Fruit fly (Drosophila melanogaster) Kc167 (cell line): ENCODE results near the gene Vps26.

Experiments used
- Myc ChIP-seq: fragments of >200 bp; optimal IDR thresholded peaks from 2 replicates; lab custom pipeline; 2017; ENCODE audit warnings: missing external identifiers
- Sin3A ChIP-seq: fragments of >200 bp; optimal IDR thresholded peaks from 2 replicates; lab custom pipeline; 2018; ENCODE audit warnings: missing external identifiers
- h ChIP-seq: fragments of >200 bp; optimal IDR thresholded peaks from 3 replicates; lab custom pipeline; 2018; ENCODE audit warnings: missing external identifiers
- insv ChIP-seq: fragments of >200 bp; optimal IDR thresholded peaks from 3 replicates; lab custom pipeline; 2018; ENCODE audit warnings: missing external identifiers
- psq ChIP-seq: fragments of >200 bp; optimal IDR thresholded peaks from 2 replicates; lab custom pipeline; 2017; ENCODE audit warnings: missing external identifiers
- ttk ChIP-seq: sonication (Bioruptor generic); optimal IDR thresholded peaks from 2 replicates; lab custom pipeline; 2017; ENCODE audit warnings: missing external identifiers

The Vps26 gene

DNA sequence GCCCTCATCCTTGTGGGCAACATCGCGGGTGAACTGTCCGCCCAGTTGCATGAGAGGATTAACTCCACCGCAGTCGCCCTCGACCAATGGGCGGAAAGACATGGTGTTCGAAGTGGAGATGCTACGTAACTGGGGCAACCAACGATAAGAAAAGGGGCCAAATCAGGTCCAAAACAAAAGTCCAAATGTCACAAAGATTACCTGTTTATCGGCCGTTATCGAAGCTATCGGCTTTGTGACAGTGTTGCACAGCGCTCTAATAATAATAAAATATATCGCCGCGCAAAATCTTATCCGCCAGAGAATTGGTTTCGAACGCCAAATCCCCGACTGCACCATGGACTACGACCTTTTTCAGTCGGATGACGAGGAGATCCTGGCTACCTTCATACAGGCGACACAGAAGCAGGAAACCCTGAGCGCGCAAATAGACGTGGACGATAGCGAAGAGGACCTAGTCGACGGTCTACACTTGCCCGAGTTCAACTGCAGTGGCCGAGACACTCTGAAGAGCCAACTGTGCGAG, 5.0 kb upstream of the Vps26 start, which contains the start of the genes CG14803 and Pex5:
TSS of gene CG14803 (plus strand) at position 285 of the 526 bp plus-strand sequence.
TSS of gene Pex5 (minus strand) at position 476 of the 526 bp plus-strand sequence.
- no peak for TF ChIP-seq Sin3A (lab: Kevin White, UChicago)
- no peak for TF ChIP-seq psq (lab: Kevin White, UChicago)
- TF ChIP-seq ttk, result no peak
- TF ChIP-seq h (lab: Kevin White, UChicago), result no peak
- TF ChIP-seq Myc, result no peak
- TF ChIP-seq insv (lab: Kevin White, UChicago), result no peak

DNA sequence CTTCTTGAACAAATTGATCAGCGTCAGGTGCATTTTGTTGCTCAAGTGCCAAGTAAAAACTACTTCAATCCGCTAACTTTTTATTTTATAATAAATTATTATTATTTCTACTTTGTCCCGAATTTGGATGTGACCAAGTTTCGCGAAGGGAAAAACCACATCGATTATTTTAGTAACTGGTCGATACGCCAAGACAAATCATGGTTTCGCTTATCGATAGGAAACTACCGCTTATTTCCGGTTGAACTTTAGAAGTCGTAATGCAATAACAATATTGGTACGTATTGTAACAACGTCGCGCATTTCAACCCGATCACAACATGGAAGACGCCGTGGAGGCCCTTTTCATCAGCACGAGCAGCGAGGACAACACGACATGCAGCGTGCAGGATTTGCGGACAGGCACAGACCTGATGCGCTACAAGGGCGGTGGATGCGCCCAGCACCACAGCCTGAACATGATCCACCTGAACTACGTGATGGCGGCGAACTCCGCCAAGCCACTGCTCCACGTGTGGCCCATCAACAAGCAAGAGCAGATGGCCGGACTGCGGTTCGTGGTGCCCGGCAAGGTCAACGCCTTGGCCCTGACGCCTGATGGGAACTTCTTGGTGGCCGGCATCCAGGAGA, 3.6 kb downstream of the Vps26 start, which contains the start of the genes CG14817 and CG14805:
TSS of gene CG14817 (minus strand) at position 164 of the 630 bp plus-strand sequence.
TSS of gene CG14805 (plus strand) at position 211 of the 630 bp plus-strand sequence.
- TF ChIP-seq ttk (no peak), h (lab: Kevin White, UChicago) (no peak), psq (lab: Kevin White, UChicago) (no peak), insv (lab: Kevin White, UChicago) (no peak), Myc (no peak), Sin3A (lab: Kevin White, UChicago) (no peak)

DNA sequence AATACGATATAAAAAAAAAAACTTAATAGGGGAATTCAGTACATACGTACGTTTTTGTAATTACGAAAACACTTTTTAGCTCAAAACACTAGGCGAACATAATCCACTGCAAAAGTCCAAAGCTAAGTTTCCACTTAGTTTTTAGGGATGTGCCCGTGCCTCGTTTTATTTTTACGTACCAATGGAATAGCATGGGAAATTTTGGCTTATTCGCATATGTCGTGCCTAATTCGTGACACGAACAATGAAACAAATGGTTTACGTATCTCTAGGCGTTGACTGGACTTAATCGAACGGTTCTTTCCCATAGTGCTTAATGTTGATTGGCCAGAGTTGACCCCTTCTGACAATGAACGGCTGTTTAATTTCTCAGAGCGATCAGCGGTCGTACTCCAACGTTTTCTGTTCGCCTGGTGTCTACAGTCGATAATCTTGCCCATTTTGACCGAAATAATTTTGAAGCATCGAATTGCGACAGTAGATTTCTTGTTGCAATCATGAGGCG, 6.0 kb downstream of the Vps26 start, which contains the start of gene CG14818:
TSS of gene CG14818 (minus strand) at position 169 of the 505 bp plus-strand sequence.
- no peak for TF ChIP-seq ttk
- TF ChIP-seq insv (lab: Kevin White, UChicago), result no peak
- no peak for TF ChIP-seq Sin3A (lab: Kevin White, UChicago)
- TF ChIP-seq psq (lab: Kevin White, UChicago), result no peak
- no peak for TF ChIP-seq h (lab: Kevin White, UChicago)
- no peak for TF ChIP-seq Myc

DNA sequence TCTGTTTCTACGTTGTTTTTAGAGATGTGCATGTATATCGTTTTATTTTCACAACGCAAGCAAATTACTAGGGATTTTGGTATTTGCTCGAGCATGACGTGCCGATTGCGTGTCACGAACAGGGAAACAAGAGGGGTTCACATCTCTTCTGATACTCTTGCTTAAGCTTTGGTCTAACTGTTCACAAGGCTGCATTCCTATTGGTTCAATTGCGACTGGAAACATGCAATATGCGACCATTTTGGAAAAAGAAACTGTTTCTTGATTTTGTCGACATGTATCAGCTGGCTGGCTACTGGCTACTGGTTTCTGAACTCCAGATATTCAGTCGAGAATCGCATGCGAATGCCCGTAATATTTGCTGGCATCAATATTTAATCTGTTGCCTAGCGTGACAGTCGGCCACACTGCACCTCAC, 6.5 kb downstream of the Vps26 start, which contains the start of gene Coa8:
TSS of gene Coa8 (plus strand) at position 144 of the 418 bp plus-strand sequence.
- TF ChIP-seq Myc (no peak), psq (lab: Kevin White, UChicago) (no peak), Sin3A (lab: Kevin White, UChicago) (no peak), ttk (no peak), h (lab: Kevin White, UChicago) (no peak), insv (lab: Kevin White, UChicago) (no peak)

DNA sequence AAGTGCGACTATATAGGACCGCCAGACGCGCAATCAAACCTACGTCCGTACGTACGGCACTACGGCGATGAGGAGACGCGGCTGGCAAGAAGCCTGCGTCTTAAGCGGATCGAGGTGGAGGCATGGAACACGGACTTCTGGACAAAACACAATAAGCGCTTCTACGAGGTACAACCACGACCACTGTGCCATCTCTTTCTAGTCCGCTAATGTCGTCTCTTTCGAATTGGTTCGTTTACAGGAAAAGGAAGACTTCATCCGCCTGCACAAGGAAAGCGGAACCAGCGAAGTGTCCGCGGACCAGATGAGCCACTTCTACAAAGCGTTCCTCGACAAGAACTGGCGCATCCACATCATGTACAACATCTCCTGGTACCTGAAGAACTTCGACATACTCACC, 7.1 kb downstream of the Vps26 start:
- TF ChIP-seq psq (lab: Kevin White, UChicago), result no peak
- no peak for TF ChIP-seq Myc
- no peak for TF ChIP-seq h (lab: Kevin White, UChicago)
- no peak for TF ChIP-seq insv (lab: Kevin White, UChicago)
- no peak for TF ChIP-seq ttk
- TF ChIP-seq Sin3A (lab: Kevin White, UChicago), result no peak

DNA sequence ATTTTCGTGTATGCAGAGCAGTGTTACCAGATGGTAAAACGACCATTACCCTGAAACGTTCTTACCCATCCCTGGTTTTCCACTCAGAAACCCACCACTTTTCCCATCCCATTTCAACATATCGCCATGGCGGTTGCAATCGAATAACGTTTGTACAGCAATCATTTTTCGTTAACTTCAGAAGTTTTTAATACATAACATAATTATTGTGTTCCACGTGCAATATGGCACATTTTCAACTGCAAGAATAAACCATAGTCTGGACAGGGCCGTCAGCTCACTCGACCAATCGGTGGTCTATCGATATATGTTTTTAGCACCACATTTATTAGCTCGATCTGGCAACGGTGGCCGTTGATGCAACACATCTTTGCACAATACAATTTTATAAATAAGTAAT, 16.3 kb downstream of the Vps26 start, which contains the start of the genes trr and mRpL16:
TSS of gene trr (minus strand) at position 25 of the 400 bp plus-strand sequence.
TSS of gene mRpL16 (plus strand) at position 331 of the 400 bp plus-strand sequence.
- TF ChIP-seq ttk (no peak), Myc (no peak), psq (lab: Kevin White, UChicago) (no peak), insv (lab: Kevin White, UChicago) (no peak), h (lab: Kevin White, UChicago) (no peak), Sin3A (lab: Kevin White, UChicago) (no peak)

DNA sequence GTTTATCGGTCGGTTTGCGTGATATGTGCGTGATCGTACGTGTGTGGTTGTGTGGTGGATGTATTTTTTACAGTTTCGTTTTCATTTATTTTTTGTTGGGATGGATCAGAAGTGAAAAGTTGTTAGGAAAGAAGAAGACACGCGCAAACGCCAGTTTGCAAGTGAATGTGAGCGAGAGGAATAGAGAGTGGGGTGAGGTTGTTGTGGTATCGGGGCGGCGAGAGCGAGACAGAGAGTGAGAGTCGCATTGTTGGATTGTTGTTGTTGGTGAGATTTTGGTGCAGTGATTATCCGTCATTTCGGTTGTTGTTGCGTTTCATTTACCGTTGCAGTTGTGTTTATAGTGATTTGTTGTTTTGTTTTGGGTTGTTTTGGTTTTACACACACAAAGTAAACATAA, 19.9 kb downstream of the Vps26 start:
- TF ChIP-seq insv (lab: Kevin White, UChicago) (no peak), h (lab: Kevin White, UChicago) (no peak), Sin3A (lab: Kevin White, UChicago) (no peak), Myc (no peak), psq (lab: Kevin White, UChicago) (no peak), ttk (no peak)

DNA sequence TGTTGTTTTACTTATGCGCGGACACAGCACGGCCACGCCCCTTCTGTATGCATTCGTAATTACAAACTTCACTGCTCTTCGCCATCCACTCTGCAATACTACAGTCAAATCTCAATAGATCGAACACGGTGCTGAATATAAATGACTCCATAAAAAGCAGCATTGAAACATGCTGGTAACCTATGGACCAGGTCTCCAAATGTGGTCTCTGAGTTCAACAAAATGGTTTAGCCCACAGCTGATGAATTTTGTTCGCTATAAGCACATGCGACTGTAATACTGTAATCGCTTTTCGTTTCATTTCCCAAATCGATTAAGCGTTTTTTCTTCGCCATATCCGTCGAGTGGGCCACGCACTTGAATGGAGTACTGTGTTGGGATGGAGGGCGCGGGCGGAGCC, 23.7 kb downstream of the Vps26 start:
- TF ChIP-seq ttk, result no peak
- no peak for TF ChIP-seq Myc
- TF ChIP-seq psq (lab: Kevin White, UChicago), result no peak
- no peak for TF ChIP-seq insv (lab: Kevin White, UChicago)
- TF ChIP-seq Sin3A (lab: Kevin White, UChicago), result no peak
- TF ChIP-seq h (lab: Kevin White, UChicago), result no peak

DNA sequence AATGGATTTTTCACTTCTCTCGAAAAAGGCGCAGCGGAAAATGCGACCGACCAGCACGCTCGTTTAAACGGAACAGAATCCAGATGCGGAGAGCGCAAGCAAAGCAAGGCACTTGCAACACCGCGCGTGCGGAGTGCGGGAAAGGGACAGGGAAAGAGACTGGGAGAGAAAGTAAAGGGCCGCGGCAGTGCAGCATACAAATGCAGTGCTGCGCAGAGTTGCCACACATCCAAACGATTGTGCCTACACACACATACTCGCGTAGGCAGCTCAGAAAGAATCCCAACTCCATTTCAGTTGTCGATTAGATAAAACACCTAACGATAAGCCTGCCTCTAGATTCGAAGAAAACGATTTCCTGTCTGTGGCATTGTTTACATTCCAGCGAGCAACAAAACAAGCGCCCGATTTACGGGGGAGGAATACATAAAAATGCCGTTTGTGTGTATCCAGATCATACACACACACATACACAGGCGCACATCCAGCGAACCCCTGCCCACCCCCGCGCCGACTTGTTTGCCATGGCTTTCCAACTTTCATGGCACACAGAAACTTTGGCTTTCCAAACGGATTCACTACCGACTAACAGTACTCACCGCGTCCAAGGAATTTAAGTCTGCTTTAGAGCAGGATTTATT, 25.9 kb downstream of the Vps26 start:
- TF ChIP-seq insv (lab: Kevin White, UChicago) (no peak), Myc (no peak), h (lab: Kevin White, UChicago) (no peak), psq (lab: Kevin White, UChicago) (no peak), Sin3A (lab: Kevin White, UChicago) (no peak), ttk (no peak)

DNA sequence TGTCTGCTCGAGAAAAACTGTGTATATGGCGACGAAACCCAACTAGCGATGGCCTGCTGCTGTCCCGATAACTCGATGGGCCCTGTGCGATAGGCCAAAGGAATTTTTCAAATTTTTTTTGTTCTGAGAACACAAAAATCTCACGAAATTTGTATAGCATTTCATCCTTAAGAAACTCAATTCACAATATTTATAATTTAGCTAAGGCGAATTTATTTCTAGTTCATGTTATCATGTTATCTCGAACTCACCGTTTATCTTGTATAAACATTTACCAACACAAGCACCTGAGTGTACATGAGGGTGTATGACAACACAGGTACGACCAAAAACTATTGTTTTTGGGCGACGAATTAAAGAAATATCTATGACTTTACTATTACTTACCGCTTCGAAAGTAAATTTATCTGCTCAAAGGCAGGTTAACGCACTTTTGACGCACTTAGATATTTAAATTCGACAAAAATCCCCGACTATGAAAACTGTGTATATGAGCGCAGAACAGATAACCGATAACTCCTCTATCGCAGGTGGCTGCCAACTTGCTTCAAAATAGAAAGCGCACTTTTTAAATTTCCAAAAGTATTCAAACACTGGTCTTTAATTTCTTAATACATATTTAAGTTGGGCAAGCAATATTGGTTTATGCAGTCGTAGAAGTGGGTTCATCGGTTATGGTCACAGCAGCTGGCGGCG, 26.6 kb downstream of the Vps26 start, which contains the start of gene arm:
TSS of gene arm (minus strand) at position 524 of the 696 bp plus-strand sequence.
- TF ChIP-seq psq (lab: Kevin White, UChicago) (no peak), Sin3A (lab: Kevin White, UChicago) (no peak), insv (lab: Kevin White, UChicago) (no peak), h (lab: Kevin White, UChicago) (no peak)

DNA sequence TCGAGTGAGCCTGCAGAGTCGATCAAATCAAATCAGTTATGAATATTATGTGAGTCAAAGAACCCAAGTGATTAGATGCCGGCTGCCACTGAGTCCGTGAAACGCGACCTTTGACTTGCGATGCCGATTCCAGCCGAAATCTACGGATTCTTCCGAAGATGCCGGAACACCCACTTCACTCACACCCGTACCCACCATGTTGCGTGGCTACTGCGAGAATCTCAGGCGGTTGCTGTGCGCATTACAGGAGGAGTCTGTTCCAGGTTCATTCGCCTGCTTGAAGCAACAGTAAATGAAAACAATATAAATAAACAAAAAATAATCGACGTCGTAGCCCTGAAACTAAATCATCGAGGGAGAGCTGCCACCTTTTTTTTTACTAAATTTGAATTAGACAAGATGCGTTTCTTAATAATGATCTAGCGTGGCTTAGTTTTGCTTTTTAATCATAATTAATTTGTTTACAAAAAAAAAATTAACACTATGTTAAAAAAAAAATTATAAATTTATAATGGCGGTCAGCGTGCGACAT, 28.0 kb downstream of the Vps26 start, which contains the start of gene Ldaf1:
TSS of gene Ldaf1 (minus strand) at position 307 of the 532 bp plus-strand sequence.
- no peak for TF ChIP-seq insv (lab: Kevin White, UChicago)
- TF ChIP-seq h (lab: Kevin White, UChicago), result no peak
- TF ChIP-seq ttk, result no peak
- no peak for TF ChIP-seq Myc
- TF ChIP-seq psq (lab: Kevin White, UChicago), result no peak
- no peak for TF ChIP-seq Sin3A (lab: Kevin White, UChicago)
